Worm (Caenorhabditis elegans) whole organism, midembryonic: ENCODE data around the gene F47B10.6.

Experiments used
- T22C8.4 ChIP-seq: fragments of 200-800 bp; sonication (Bioruptor generic); IDR thresholded peaks from 2 replicates; pipeline ENCODE4 v1.3.6; 2022; ENCODE audit warnings: missing genetic modification characterization, missing compliant biosample characterization
- cog-1 ChIP-seq: sonication (generic microtip); optimal IDR thresholded peaks from 2 replicates; lab custom pipeline; 2016; ENCODE audit warnings: missing genetic modification characterization, missing compliant biosample characterization
- flt-1 ChIP-seq: fragments of 200-800 bp; sonication (Bioruptor generic); IDR thresholded peaks from 2 replicates; pipeline ENCODE4 v1.3.6; 2022; ENCODE audit warnings: missing genetic modification characterization, missing compliant biosample characterization
- klf-2 ChIP-seq: fragments of 200-800 bp; sonication (Bioruptor generic); conservative IDR thresholded peaks from 2 replicates; pipeline ENCODE4 v1.3.6; 2022; ENCODE audit warnings: missing genetic modification reagents, missing genetic modification characterization, missing compliant biosample characterization
- med-1 ChIP-seq: sonication (generic microtip); optimal IDR thresholded peaks from 2 replicates; lab custom pipeline; 2017; ENCODE audit warnings: missing genetic modification characterization, mild to moderate bottlenecking, missing compliant biosample characterization, antibody characterized with exemption, missing genetic modification reagents; ENCODE audit not compliant: insufficient read depth
- ref-1 ChIP-seq: fragments of 200-800 bp; sonication (Bioruptor generic); conservative IDR thresholded peaks from 2 replicates; pipeline ENCODE4 v1.3.6; 2022; ENCODE audit warnings: missing genetic modification reagents, missing genetic modification characterization, missing compliant biosample characterization
- tab-1 ChIP-seq: fragments of 200-800 bp; sonication (Bioruptor generic); IDR thresholded peaks from 2 replicates; pipeline ENCODE4 v1.3.6; 2022; ENCODE audit warnings: missing genetic modification characterization, missing compliant biosample characterization
- ztf-23 ChIP-seq: fragments of 200-800 bp; sonication (Bioruptor generic); IDR thresholded peaks from 2 replicates; pipeline ENCODE4 v1.3.6; 2022; ENCODE audit warnings: missing genetic modification reagents, missing genetic modification characterization, missing compliant biosample characterization
- ztf-29 ChIP-seq: fragments of 200-800 bp; sonication (Bioruptor generic); IDR thresholded peaks from 2 replicates; pipeline ENCODE4 v1.3.6; 2022; ENCODE audit warnings: missing genetic modification reagents, missing genetic modification characterization, missing compliant biosample characterization

Gene F47B10.6

ce11 chrX:10885872-10886271 lies 2.4 kb upstream of the F47B10.6 start, which contains the start of gene T21E8.5:
Gene T21E8.5, plus strand, starts transcription at chrX:10886172.
- TF ChIP-seq cog-1 (tag; lab: Kevin White, UChicago) = no peak
- no peak for TF ChIP-seq ztf-23 (GFP tag; lab: Robert Waterston, UW)
- no peak for TF ChIP-seq flt-1 (GFP tag; lab: Robert Waterston, UW)
- no peak for TF ChIP-seq med-1
- no peak for TF ChIP-seq tab-1
- TF ChIP-seq klf-2 (GFP tag; lab: Robert Waterston, UW) = no peak
- no peak for TF ChIP-seq ztf-29
- TF ChIP-seq ref-1 = no peak
- TF ChIP-seq T22C8.4 (GFP tag; lab: Robert Waterston, UW) = no peak

ce11 chrX:10890456-10890855 lies 2.2 kb downstream of the F47B10.6 start, which contains the start of gene F47B10.5:
Gene F47B10.5, minus strand, starts transcription at chrX:10890556.
- no peak for TF ChIP-seq klf-2 (GFP tag; lab: Robert Waterston, UW)

- TF ChIP-seq T22C8.4 (GFP tag; lab: Robert Waterston, UW) (no peak), tab-1 (no peak), med-1 (no peak), ztf-29 (no peak), klf-2 (GFP tag; lab: Robert Waterston, UW) (no peak), ref-1 (no peak), ztf-23 (GFP tag; lab: Robert Waterston, UW) (no peak), flt-1 (GFP tag; lab: Robert Waterston, UW) (no peak), cog-1 (tag; lab: Kevin White, UChicago) (no peak)
These were observed 2.7 kb downstream of the F47B10.6 start, which contains the start of gene F47B10.4 for ce11 chrX:10890965-10891364. Gene F47B10.4, plus strand, starts transcription at chrX:10891265.

ce11 chrX:10891890-10892289 lies 3.6 kb downstream of the F47B10.6 start, which contains the start of gene F47B10.3:
Gene F47B10.3, plus strand, starts transcription at chrX:10892190.
- TF ChIP-seq T22C8.4 (GFP tag; lab: Robert Waterston, UW) (no peak), ztf-29 (no peak)

ce11 chrX:10896498-10896897 lies 8.2 kb downstream of the F47B10.6 start, which contains the start of gene haly-1:
Gene haly-1, minus strand, starts transcription at chrX:10896598.
- TF ChIP-seq tab-1 (no peak), ztf-23 (GFP tag; lab: Robert Waterston, UW) (no peak), med-1 (no peak), ztf-29 (no peak), ref-1 (no peak), cog-1 (tag; lab: Kevin White, UChicago) (no peak), T22C8.4 (GFP tag; lab: Robert Waterston, UW) (no peak), klf-2 (GFP tag; lab: Robert Waterston, UW) (no peak), flt-1 (GFP tag; lab: Robert Waterston, UW) (no peak)

ce11 chrX:10900079-10900724 lies 11.9 kb downstream of the F47B10.6 start, which contains the start of gene suca-1:
Gene suca-1, minus strand, starts transcription at chrX:10900114.
- TF ChIP-seq flt-1 (GFP tag; lab: Robert Waterston, UW) (peak; percentile 59; the same call in 1 of the 2 replicates), med-1 (no peak), cog-1 (tag; lab: Kevin White, UChicago) (no peak)

ce11 chrX:10900952-10901351 lies 12.7 kb downstream of the F47B10.6 start:
- TF ChIP-seq flt-1 (GFP tag; lab: Robert Waterston, UW) (no peak), cog-1 (tag; lab: Kevin White, UChicago) (no peak)

ce11 chrX:10901766-10902165 lies 13.5 kb downstream of the F47B10.6 start:
- TF ChIP-seq tab-1 (no peak), klf-2 (GFP tag; lab: Robert Waterston, UW) (no peak), T22C8.4 (GFP tag; lab: Robert Waterston, UW) (no peak), ztf-29 (no peak), ref-1 (no peak), cog-1 (tag; lab: Kevin White, UChicago) (no peak), ztf-23 (GFP tag; lab: Robert Waterston, UW) (no peak), med-1 (no peak), flt-1 (GFP tag; lab: Robert Waterston, UW) (no peak)

ce11 chrX:10902723-10903322 lies 14.5 kb downstream of the F47B10.6 start, which contains the start of gene acbp-3:
Gene acbp-3, plus strand, starts transcription at chrX:10903272.
- TF ChIP-seq T22C8.4 (GFP tag; lab: Robert Waterston, UW) = no peak
- TF ChIP-seq tab-1 = no peak
- no peak for TF ChIP-seq ztf-29
- no peak for TF ChIP-seq flt-1 (GFP tag; lab: Robert Waterston, UW)

ce11 chrX:10903416-10903815 lies 15.1 kb downstream of the F47B10.6 start:
- no peak for TF ChIP-seq flt-1 (GFP tag; lab: Robert Waterston, UW)
- TF ChIP-seq ztf-23 (GFP tag; lab: Robert Waterston, UW) = no peak
- TF ChIP-seq ztf-29 = no peak
- no peak for TF ChIP-seq cog-1 (tag; lab: Kevin White, UChicago)
- TF ChIP-seq ref-1 = no peak
- no peak for TF ChIP-seq T22C8.4 (GFP tag; lab: Robert Waterston, UW)
- no peak for TF ChIP-seq klf-2 (GFP tag; lab: Robert Waterston, UW)
- no peak for TF ChIP-seq med-1

- no peak for TF ChIP-seq ztf-23 (GFP tag; lab: Robert Waterston, UW)
- no peak for TF ChIP-seq cog-1 (tag; lab: Kevin White, UChicago)
- no peak for TF ChIP-seq ztf-29
- no peak for TF ChIP-seq ref-1
- TF ChIP-seq klf-2 (GFP tag; lab: Robert Waterston, UW) = no peak
These were observed 19.1 kb downstream of the F47B10.6 start for ce11 chrX:10907418-10907817.
